Worm (Caenorhabditis elegans): ENCODE results near the gene madf-4.

DNA sequence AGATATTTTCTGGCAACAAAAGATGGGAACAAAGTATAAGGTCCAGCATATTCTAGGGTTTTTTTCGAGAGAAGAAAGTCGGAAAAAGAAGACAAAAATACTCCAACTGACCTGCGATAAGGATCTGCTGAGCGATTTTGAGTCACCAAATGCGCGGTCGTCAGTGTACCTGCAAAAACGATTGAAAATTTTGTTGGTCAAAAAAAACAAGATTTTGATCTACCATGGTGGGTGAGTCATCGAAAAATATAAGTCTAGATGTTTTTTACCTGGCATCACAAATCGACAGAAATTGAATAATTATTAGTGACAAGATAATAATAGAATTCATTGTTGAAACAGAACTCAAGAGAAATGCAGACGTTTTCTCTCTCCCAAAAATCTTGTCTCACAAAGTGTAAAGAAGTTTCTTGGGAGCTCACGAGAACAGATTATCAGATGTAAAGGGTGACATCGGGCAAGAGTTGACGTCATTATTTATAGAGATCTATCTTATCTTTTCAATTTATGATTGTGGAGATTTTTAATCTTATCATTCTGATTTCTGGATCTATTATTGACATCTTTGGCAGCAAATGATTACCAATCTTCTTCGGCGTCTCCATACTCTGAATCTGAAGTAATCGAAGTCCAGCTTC lies 23.1 kb upstream of the madf-4 start:
- no peak for TF ChIP-seq nhr-11 (tag; optimal IDR thresholded peaks at IDR 0.05)
- TF ChIP-seq npax-4 (tag; optimal IDR thresholded peaks at IDR 0.05), result no peak
- no peak for TF ChIP-seq sox-4 (tag; optimal IDR thresholded peaks at IDR 0.05)
- no peak for TF ChIP-seq pha-4 (tag; optimal IDR thresholded peaks at IDR 0.05)
- TF ChIP-seq ztf-16 (tag; optimal IDR thresholded peaks at IDR 0.05), result no peak
- no peak for TF ChIP-seq fkh-10 (GFP tag; optimal IDR thresholded peaks at IDR 0.05)
- no peak for TF ChIP-seq T23F11.4 (GFP tag; optimal IDR thresholded peaks at IDR 0.05)
- no peak for TF ChIP-seq eyg-1 (tag; optimal IDR thresholded peaks at IDR 0.05)
- no peak for TF ChIP-seq dmd-4 (tag; optimal IDR thresholded peaks at IDR 0.05; ENCODE audit: borderline replicate concordance)
- no peak for TF ChIP-seq hlh-30 (tag; optimal IDR thresholded peaks at IDR 0.05; ENCODE audit: insufficient read depth)
- TF ChIP-seq unc-86 (tag; optimal IDR thresholded peaks at IDR 0.05), result no peak
- TF ChIP-seq ama-1 (optimal IDR thresholded peaks at IDR 0.05), result no peak
- no peak for TF ChIP-seq hlh-8 (tag; optimal IDR thresholded peaks at IDR 0.05)
- no peak for TF ChIP-seq pqm-1 (tag; optimal IDR thresholded peaks at IDR 0.05)
